Worm (Caenorhabditis elegans) whole organism, L2 larva: Measurements from ENCODE around the gene dnj-7.

Experiments
- alr-1 ChIP-seq: fragments of 150-350 bp; optimal IDR thresholded peaks from 2 replicates; lab custom pipeline; 2014; ENCODE audit warnings: missing biosample characterization, missing genetic modification characterization
- aly-2 ChIP-seq: fragments of 150-350 bp; optimal IDR thresholded peaks from 2 replicates; lab custom pipeline; 2014; ENCODE audit warnings: missing biosample characterization, missing genetic modification characterization
- blmp-1 ChIP-seq: sonication (generic microtip); optimal IDR thresholded peaks from 2 replicates; lab custom pipeline; 2017; ENCODE audit warnings: missing genetic modification characterization, mild to moderate bottlenecking, missing compliant biosample characterization, antibody characterized with exemption, moderate library complexity; ENCODE audit not compliant: insufficient read depth
- ceh-82 ChIP-seq: fragments of 150-350 bp; optimal IDR thresholded peaks from 2 replicates; lab custom pipeline; 2014; ENCODE audit warnings: missing biosample characterization, missing genetic modification characterization
- fos-1 ChIP-seq: fragments of 150-350 bp; optimal IDR thresholded peaks from 2 replicates; lab custom pipeline; 2014; ENCODE audit warnings: missing biosample characterization, missing genetic modification characterization
- lsy-2 ChIP-seq, 2 experiments: fragments of 150-350 bp in 1 of 2; sonication (generic microtip) in 1 of 2; optimal IDR thresholded peaks; 2 replicates each; lab custom pipeline; 2014 to 2017; ENCODE audit warnings: missing biosample characterization in 2 of 2, missing genetic modification characterization in 2 of 2
- mbf-1 ChIP-seq: sonication (generic microtip); optimal IDR thresholded peaks from 2 replicates; lab custom pipeline; 2017; ENCODE audit warnings: missing biosample characterization, missing genetic modification characterization
- nhr-10 ChIP-seq: sonication (generic microtip); optimal IDR thresholded peaks from 2 replicates; lab custom pipeline; 2017; ENCODE audit warnings: missing biosample characterization, missing genetic modification characterization
- nhr-12 ChIP-seq: fragments of 150-350 bp; optimal IDR thresholded peaks from 2 replicates; lab custom pipeline; 2014; ENCODE audit warnings: missing biosample characterization, missing genetic modification characterization
- nhr-237 ChIP-seq: fragments of 150-350 bp; optimal IDR thresholded peaks from 2 replicates; lab custom pipeline; 2014; ENCODE audit warnings: missing biosample characterization, missing genetic modification characterization
- skn-1 ChIP-seq: sonication (generic microtip); optimal IDR thresholded peaks from 2 replicates; lab custom pipeline; 2017; ENCODE audit warnings: missing biosample characterization, missing genetic modification characterization
- snpc-4 ChIP-seq: fragments of 150-350 bp; optimal IDR thresholded peaks from 2 replicates; lab custom pipeline; 2014; ENCODE audit warnings: missing biosample characterization, missing genetic modification characterization
- unc-62 ChIP-seq: fragments of 150-350 bp; optimal IDR thresholded peaks from 2 replicates; lab custom pipeline; 2014; ENCODE audit warnings: missing biosample characterization, missing genetic modification reagents, missing genetic modification characterization
- ztf-1 ChIP-seq: fragments of 200-800 bp; sonication (Bioruptor generic); conservative IDR thresholded peaks from 2 replicates; pipeline ENCODE4 v1.3.6; 2022; ENCODE audit warnings: missing genetic modification characterization, missing compliant biosample characterization

DNA sequence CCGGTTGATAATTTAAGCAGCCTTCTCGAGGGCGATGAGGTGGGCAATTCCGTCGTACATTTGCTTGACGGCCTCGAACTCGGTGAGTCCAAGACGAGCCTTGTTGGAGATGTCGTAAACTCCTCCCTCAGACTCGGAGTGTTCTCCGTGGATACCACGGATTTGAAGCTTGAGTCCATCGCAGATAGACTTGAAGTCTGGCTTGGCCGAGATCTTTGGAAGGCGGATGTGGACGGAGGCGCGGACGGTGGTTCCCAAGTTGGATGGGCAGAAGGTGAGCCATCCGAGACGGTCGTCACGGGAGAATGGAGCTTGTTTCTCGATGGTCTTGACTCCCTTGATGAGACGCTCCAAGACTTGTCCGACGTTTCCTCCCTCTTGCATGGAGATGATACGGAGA is 36.5 kb downstream of the dnj-7 start:
- TF ChIP-seq blmp-1 = no peak
- no peak for TF ChIP-seq aly-2 (tag; lab: Kevin White, UChicago)
- no peak for TF ChIP-seq nhr-12
- no peak for TF ChIP-seq alr-1 (tag; lab: Kevin White, UChicago)
- no peak for TF ChIP-seq nhr-237 (tag; lab: Kevin White, UChicago)
- TF ChIP-seq nhr-10 (tag; lab: Kevin White, UChicago) = no peak
- no peak for TF ChIP-seq ceh-82 (tag; lab: Kevin White, UChicago)
- no peak for TF ChIP-seq mbf-1 (tag; lab: Kevin White, UChicago)
- TF ChIP-seq unc-62 = no peak
- no peak for TF ChIP-seq skn-1 (tag; lab: Kevin White, UChicago)
- no peak for TF ChIP-seq lsy-2 (tag; optimal IDR thresholded peaks at IDR 0.05; lab: Kevin White, UChicago)
- no peak for TF ChIP-seq fos-1 (tag; lab: Kevin White, UChicago)
- TF ChIP-seq ztf-1 (GFP tag; lab: Robert Waterston, UW) = no peak
- TF ChIP-seq snpc-4 (tag; lab: Kevin White, UChicago) = no peak
